Worm (Caenorhabditis elegans) whole organism, L2 larva: ENCODE measurements around the gene phat-6.

Source experiments
- C34F6.9 ChIP-seq: fragments of 150-350 bp; optimal IDR thresholded peaks from 2 replicates; lab custom pipeline; 2014; ENCODE audit warnings: missing biosample characterization, missing genetic modification characterization
- F13H6.1 ChIP-seq: sonication (generic microtip); optimal IDR thresholded peaks from 2 replicates; lab custom pipeline; 2016; ENCODE audit warnings: missing genetic modification characterization, missing compliant biosample characterization
- R02D3.7 ChIP-seq: fragments of 150-350 bp; optimal IDR thresholded peaks from 2 replicates; lab custom pipeline; 2014; ENCODE audit warnings: missing biosample characterization, missing genetic modification characterization
- ZK546.5 ChIP-seq: sonication (generic microtip); optimal IDR thresholded peaks from 2 replicates; lab custom pipeline; 2017; ENCODE audit warnings: missing biosample characterization, missing genetic modification characterization
- blmp-1 ChIP-seq: sonication (generic microtip); optimal IDR thresholded peaks from 2 replicates; lab custom pipeline; 2017; ENCODE audit warnings: missing genetic modification characterization, mild to moderate bottlenecking, missing compliant biosample characterization, antibody characterized with exemption, moderate library complexity; ENCODE audit not compliant: insufficient read depth
- ceh-16 ChIP-seq: fragments of 150-350 bp; optimal IDR thresholded peaks from 2 replicates; lab custom pipeline; 2014; ENCODE audit warnings: missing biosample characterization, missing genetic modification characterization
- ceh-82 ChIP-seq: fragments of 150-350 bp; optimal IDR thresholded peaks from 2 replicates; lab custom pipeline; 2014; ENCODE audit warnings: missing biosample characterization, missing genetic modification characterization
- crh-2 ChIP-seq: sonication (generic microtip); optimal IDR thresholded peaks from 2 replicates; lab custom pipeline; 2017; ENCODE audit warnings: missing biosample characterization, missing genetic modification characterization
- dmd-4 ChIP-seq: sonication (generic microtip); optimal IDR thresholded peaks from 2 replicates; lab custom pipeline; 2017; ENCODE audit warnings: missing biosample characterization, missing genetic modification characterization
- egl-27 ChIP-seq: sonication (generic microtip); optimal IDR thresholded peaks from 3 replicates; lab custom pipeline; 2017; ENCODE audit warnings: missing biosample characterization, missing genetic modification reagents, missing genetic modification characterization
- elt-3 ChIP-seq: sonication (generic microtip); optimal IDR thresholded peaks from 2 replicates; lab custom pipeline; 2017; ENCODE audit warnings: missing biosample characterization, missing genetic modification characterization
- fos-1 ChIP-seq: fragments of 150-350 bp; optimal IDR thresholded peaks from 2 replicates; lab custom pipeline; 2014; ENCODE audit warnings: missing biosample characterization, missing genetic modification characterization
- gmeb-1 ChIP-seq: fragments of 150-350 bp; optimal IDR thresholded peaks from 2 replicates; lab custom pipeline; 2014; ENCODE audit warnings: missing biosample characterization, missing genetic modification characterization
- lin-11 ChIP-seq: fragments of 150-350 bp; sonication (generic microtip); optimal IDR thresholded peaks from 2 replicates; lab custom pipeline; 2014; ENCODE audit warnings: missing biosample characterization, missing genetic modification characterization, inconsistent platforms, mixed read lengths
- lin-13 ChIP-seq: fragments of 150-350 bp; optimal IDR thresholded peaks from 2 replicates; lab custom pipeline; 2014; ENCODE audit warnings: missing biosample characterization, missing genetic modification reagents, missing genetic modification characterization
- lin-39 ChIP-seq: fragments of 150-350 bp; optimal IDR thresholded peaks from 2 replicates; lab custom pipeline; 2014; ENCODE audit warnings: missing biosample characterization, missing genetic modification reagents, missing genetic modification characterization
- lsy-2 ChIP-seq, 2 experiments: fragments of 150-350 bp in 1 of 2; sonication (generic microtip) in 1 of 2; optimal IDR thresholded peaks; 2 replicates each; lab custom pipeline; 2014 to 2017; ENCODE audit warnings: missing biosample characterization in 2 of 2, missing genetic modification characterization in 2 of 2
- mab-5 ChIP-seq: fragments of 150-350 bp; optimal IDR thresholded peaks from 2 replicates; lab custom pipeline; 2014; ENCODE audit warnings: missing biosample characterization, missing genetic modification characterization
- mdl-1 ChIP-seq, 2 experiments: fragments of 150-350 bp in 1 of 2; sonication (generic microtip) in 1 of 2; optimal IDR thresholded peaks; 2 replicates each; lab custom pipeline; 2017; ENCODE audit warnings: missing biosample characterization in 2 of 2, missing genetic modification characterization in 2 of 2
- nhr-10 ChIP-seq: sonication (generic microtip); optimal IDR thresholded peaks from 2 replicates; lab custom pipeline; 2017; ENCODE audit warnings: missing biosample characterization, missing genetic modification characterization
- nhr-11 ChIP-seq: fragments of 150-350 bp; optimal IDR thresholded peaks from 2 replicates; lab custom pipeline; 2014; ENCODE audit warnings: missing biosample characterization, missing genetic modification characterization
- nhr-129 ChIP-seq: fragments of 150-350 bp; optimal IDR thresholded peaks from 2 replicates; lab custom pipeline; 2014; ENCODE audit warnings: missing biosample characterization, missing genetic modification characterization
- nhr-21 ChIP-seq: fragments of 150-350 bp; optimal IDR thresholded peaks from 2 replicates; lab custom pipeline; 2014; ENCODE audit warnings: missing biosample characterization, missing genetic modification characterization
- nhr-25 ChIP-seq: fragments of 150-350 bp; sonication (generic microtip); optimal IDR thresholded peaks from 3 replicates; lab custom pipeline; 2014; ENCODE audit warnings: missing biosample characterization, missing genetic modification characterization
- nhr-6 ChIP-seq: fragments of 150-350 bp; optimal IDR thresholded peaks from 2 replicates; lab custom pipeline; 2014; ENCODE audit warnings: missing biosample characterization, missing genetic modification characterization
- sem-4 ChIP-seq: fragments of 150-350 bp; optimal IDR thresholded peaks from 2 replicates; lab custom pipeline; 2014; ENCODE audit warnings: missing biosample characterization, missing genetic modification reagents, missing genetic modification characterization
- sma-3 ChIP-seq: sonication (generic microtip); optimal IDR thresholded peaks from 2 replicates; lab custom pipeline; 2016; ENCODE audit warnings: missing genetic modification reagents, missing genetic modification characterization, missing compliant biosample characterization
- sma-9 ChIP-seq, 2 experiments: fragments of 150-350 bp in 1 of 2; sonication (generic microtip) in 1 of 2; optimal IDR thresholded peaks; 2 replicates each; lab custom pipeline; 2014 to 2016; ENCODE audit warnings: missing genetic modification characterization in 2 of 2, mild to moderate bottlenecking in 1 of 2, missing biosample characterization in 1 of 2, missing compliant biosample characterization in 1 of 2, missing genetic modification reagents in 1 of 2, moderate library complexity in 1 of 2
- snpc-4 ChIP-seq: fragments of 150-350 bp; optimal IDR thresholded peaks from 2 replicates; lab custom pipeline; 2014; ENCODE audit warnings: missing biosample characterization, missing genetic modification characterization
- unc-39 ChIP-seq: fragments of 150-350 bp; optimal IDR thresholded peaks from 2 replicates; lab custom pipeline; 2014; ENCODE audit warnings: missing biosample characterization, missing genetic modification characterization
- unc-55 ChIP-seq: fragments of 150-350 bp; sonication (generic microtip); optimal IDR thresholded peaks from 3 replicates; lab custom pipeline; 2014; ENCODE audit warnings: missing biosample characterization, missing genetic modification reagents, missing genetic modification characterization
- unc-62 ChIP-seq: fragments of 150-350 bp; optimal IDR thresholded peaks from 2 replicates; lab custom pipeline; 2014; ENCODE audit warnings: missing biosample characterization, missing genetic modification reagents, missing genetic modification characterization
- ztf-1 ChIP-seq: fragments of 200-800 bp; sonication (Bioruptor generic); conservative IDR thresholded peaks from 2 replicates; pipeline ENCODE4 v1.3.6; 2022; ENCODE audit warnings: missing genetic modification characterization, missing compliant biosample characterization
- ztf-4 ChIP-seq: fragments of 150-350 bp; optimal IDR thresholded peaks from 2 replicates; lab custom pipeline; 2014; ENCODE audit warnings: missing biosample characterization, missing genetic modification characterization

The phat-6 gene

ce11 chrX:15176431-15176911, 17.7 kb downstream of the phat-6 start, which contains the start of gene col-41:
col-41 (minus strand) TSS chrX:15176481.
- TF ChIP-seq ceh-82 (tag; lab: Kevin White, UChicago) (no peak), lsy-2 (tag; optimal IDR thresholded peaks at IDR 0.05; lab: Kevin White, UChicago) (no peak), nhr-25 (tag; lab: Kevin White, UChicago) (peak; percentile 29), nhr-21 (tag; lab: Kevin White, UChicago) (peak; percentile 14)

ce11 chrX:15175211-15175610, 19.0 kb downstream of the phat-6 start:
- TF ChIP-seq ztf-4, result no peak
- TF ChIP-seq elt-3 (tag; lab: Kevin White, UChicago), result no peak
- no peak for TF ChIP-seq nhr-129 (tag; lab: Kevin White, UChicago)
- no peak for TF ChIP-seq nhr-10 (tag; lab: Kevin White, UChicago)
- TF ChIP-seq lin-39, result no peak

DNA sequence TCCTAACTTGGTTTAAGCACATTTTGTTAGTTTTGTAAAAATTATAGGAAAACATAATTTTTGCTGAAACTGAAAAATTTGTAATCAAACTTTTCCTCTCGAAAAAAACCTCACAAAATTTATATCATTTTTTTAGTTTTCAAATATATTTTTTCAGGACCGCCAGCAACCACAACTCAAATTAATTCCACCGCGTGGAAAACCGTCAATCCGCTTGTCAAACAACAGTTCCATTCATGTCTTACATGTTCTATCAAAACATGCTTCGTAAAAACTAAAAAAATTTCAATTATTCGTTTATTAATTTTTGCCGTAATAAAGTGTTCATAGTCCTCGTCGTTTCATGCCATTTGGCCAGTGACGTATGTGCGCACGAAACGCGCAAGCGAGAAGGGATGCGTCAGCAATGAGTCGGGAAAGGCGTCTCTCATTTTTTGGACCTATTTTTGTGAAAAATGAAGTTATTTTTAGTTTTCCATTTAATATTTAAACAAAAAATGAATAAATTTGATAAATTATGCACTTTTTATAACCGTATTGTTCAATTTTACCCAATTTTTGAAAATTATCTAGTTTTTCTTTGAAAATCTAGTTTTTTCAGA, 20.8 kb downstream of the phat-6 start, which contains the start of gene ucr-2.2:
ucr-2.2 (plus strand) TSS at position 602 of the 602 bp plus-strand sequence.
- TF ChIP-seq nhr-6 (peak; percentile 75), sma-9 (GFP tag; optimal IDR thresholded peaks at IDR 0.05; lab: Kevin White, UChicago) (peak; percentile 91), sma-9 (tag; optimal IDR thresholded peaks at IDR 0.05; lab: Kevin White, UChicago) (no peak), nhr-11 (no peak), F13H6.1 (tag; lab: Kevin White, UChicago) (peak; percentile 85), lin-39 (no peak), ceh-82 (tag; lab: Kevin White, UChicago) (no peak), ceh-16 (no peak), C34F6.9 (tag; lab: Kevin White, UChicago) (peak; percentile 91), crh-2 (tag; lab: Kevin White, UChicago) (peak; percentile 93), ZK546.5 (tag; lab: Kevin White, UChicago) (no peak), sem-4 (tag; lab: Kevin White, UChicago) (peak; percentile 86), egl-27 (tag; lab: Kevin White, UChicago) (peak; percentile 57), ztf-4 (peak; percentile 35), unc-55 (GFP tag; lab: Kevin White, UChicago) (peak; percentile 85), fos-1 (peak; percentile 83), mab-5 (tag; lab: Kevin White, UChicago) (peak; percentile 45), gmeb-1 (tag; lab: Kevin White, UChicago) (peak; percentile 83), lin-13 (GFP tag; lab: Kevin White, UChicago) (peak; percentile 81), lin-11 (peak; percentile 75), mdl-1 (tag; optimal IDR thresholded peaks at IDR 0.05; lab: Kevin White, UChicago) (peak in 1 of 2 experiments; percentile 3), R02D3.7 (tag; lab: Kevin White, UChicago) (no peak), sma-3 (GFP tag; lab: Kevin White, UChicago) (peak; percentile 79), snpc-4 (peak; percentile 86), nhr-21 (tag; lab: Kevin White, UChicago) (peak; percentile 63), lsy-2 (tag; optimal IDR thresholded peaks at IDR 0.05; lab: Kevin White, UChicago) (peak; percentile 44 to 90), nhr-129 (tag; lab: Kevin White, UChicago) (peak; percentile 74)

ce11 chrX:15170958-15171357, 23.2 kb downstream of the phat-6 start:
- TF ChIP-seq ztf-1 (GFP tag; lab: Robert Waterston, UW) (no peak), nhr-129 (tag; lab: Kevin White, UChicago) (no peak), mab-5 (tag; lab: Kevin White, UChicago) (no peak), unc-62 (GFP tag; lab: Kevin White, UChicago) (no peak), unc-39 (tag; lab: Kevin White, UChicago) (no peak), lin-13 (GFP tag; lab: Kevin White, UChicago) (no peak), dmd-4 (tag; lab: Kevin White, UChicago) (no peak), snpc-4 (peak; percentile 86), blmp-1 (tag; lab: Kevin White, UChicago) (no peak), C34F6.9 (tag; lab: Kevin White, UChicago) (no peak), lin-39 (no peak), lsy-2 (tag; optimal IDR thresholded peaks at IDR 0.05; lab: Kevin White, UChicago) (no peak), nhr-25 (tag; lab: Kevin White, UChicago) (no peak), sma-9 (GFP tag; optimal IDR thresholded peaks at IDR 0.05; lab: Kevin White, UChicago) (peak; percentile 18), sma-9 (tag; optimal IDR thresholded peaks at IDR 0.05; lab: Kevin White, UChicago) (no peak)
